Worm (Caenorhabditis elegans): ENCODE measurements around the gene C13B9.2.

ce11 chrIII:6577159-6577558, 42.9 kb upstream of the C13B9.2 start:
- TF ChIP-seq T22C8.4 (GFP tag; IDR thresholded peaks at IDR 0.05) (no peak), cog-1 (tag; optimal IDR thresholded peaks at IDR 0.05) (no peak), med-1 (GFP tag; optimal IDR thresholded peaks at IDR 0.05; ENCODE audit: insufficient read depth) (no peak), ztf-29 (GFP tag; IDR thresholded peaks at IDR 0.05) (no peak), flt-1 (GFP tag; IDR thresholded peaks at IDR 0.05) (no peak), ref-1 (GFP tag; conservative IDR thresholded peaks at IDR 0.05) (no peak)
